Worm (Caenorhabditis elegans) whole organism, L3 larva: ENCODE data around the gene T08B6.9.

Experiments used
- R02D3.7 ChIP-seq: fragments of 150-350 bp; optimal IDR thresholded peaks from 2 replicates; lab custom pipeline; 2014; ENCODE audit warnings: missing biosample characterization, missing genetic modification characterization
- ZK546.5 ChIP-seq: sonication (generic microtip); optimal IDR thresholded peaks from 2 replicates; lab custom pipeline; 2017; ENCODE audit warnings: missing biosample characterization, missing genetic modification characterization
- aly-2 ChIP-seq: fragments of 150-350 bp; optimal IDR thresholded peaks from 2 replicates; lab custom pipeline; 2014; ENCODE audit warnings: missing biosample characterization, missing genetic modification characterization
- ama-1 ChIP-seq: fragments of 150-350 bp; optimal IDR thresholded peaks from 2 replicates; lab custom pipeline; 2018
- ceh-16 ChIP-seq: sonication (generic microtip); optimal IDR thresholded peaks from 2 replicates; lab custom pipeline; 2017; ENCODE audit warnings: missing biosample characterization, missing genetic modification characterization
- ceh-28 ChIP-seq: fragments of 150-350 bp; optimal IDR thresholded peaks from 2 replicates; lab custom pipeline; 2014; ENCODE audit warnings: missing biosample characterization, missing genetic modification reagents, missing genetic modification characterization
- ceh-82 ChIP-seq: fragments of 150-350 bp; optimal IDR thresholded peaks from 2 replicates; lab custom pipeline; 2014; ENCODE audit warnings: missing biosample characterization, missing genetic modification characterization
- daf-12 ChIP-seq: fragments of 150-350 bp; optimal IDR thresholded peaks from 2 replicates; lab custom pipeline; 2014; ENCODE audit warnings: missing biosample characterization, missing genetic modification reagents, missing genetic modification characterization
- elt-1 ChIP-seq: fragments of 150-350 bp; optimal IDR thresholded peaks from 2 replicates; lab custom pipeline; 2014; ENCODE audit warnings: missing biosample characterization, missing genetic modification characterization
- elt-2 ChIP-seq: sonication (generic microtip); optimal IDR thresholded peaks from 2 replicates; lab custom pipeline; 2016; ENCODE audit warnings: missing genetic modification reagents, mild to moderate bottlenecking, missing genetic modification characterization, missing compliant biosample characterization
- elt-3 ChIP-seq, 3 experiments: fragments of 150-350 bp in 1 of 3; sonication (generic microtip) in 2 of 3; optimal IDR thresholded peaks; 2 replicates in 2 of 3; 4 replicates in 1 of 3; lab custom pipeline; 2014 to 2017; ENCODE audit warnings: missing biosample characterization in 3 of 3, missing genetic modification characterization in 3 of 3
- eor-1 ChIP-seq, 2 experiments: fragments of 150-350 bp; optimal IDR thresholded peaks; 2 replicates each; lab custom pipeline; 2014 to 2018; ENCODE audit warnings: missing biosample characterization in 2 of 2, missing genetic modification characterization in 2 of 2
- fkh-10 ChIP-seq: sonication (generic microtip); optimal IDR thresholded peaks from 2 replicates; lab custom pipeline; 2017; ENCODE audit warnings: missing biosample characterization, missing genetic modification reagents, missing genetic modification characterization
- fkh-2 ChIP-seq: fragments of 150-350 bp; optimal IDR thresholded peaks from 2 replicates; lab custom pipeline; 2014; ENCODE audit warnings: missing biosample characterization, missing genetic modification reagents, missing genetic modification characterization
- fos-1 ChIP-seq: fragments of 150-350 bp; optimal IDR thresholded peaks from 2 replicates; lab custom pipeline; 2014; ENCODE audit warnings: missing biosample characterization, missing genetic modification characterization
- hmg-11 ChIP-seq: sonication (generic microtip); optimal IDR thresholded peaks from 2 replicates; lab custom pipeline; 2016; ENCODE audit warnings: missing genetic modification characterization, missing compliant biosample characterization
- lin-15B ChIP-seq: fragments of 150-350 bp; optimal IDR thresholded peaks from 2 replicates; lab custom pipeline; 2014; ENCODE audit warnings: missing biosample characterization, missing genetic modification characterization
- lin-39 ChIP-seq: fragments of 150-350 bp; optimal IDR thresholded peaks from 2 replicates; lab custom pipeline; 2018; ENCODE audit warnings: missing biosample characterization, missing genetic modification reagents, missing genetic modification characterization
- lsy-12 ChIP-seq: sonication (generic microtip); optimal IDR thresholded peaks from 2 replicates; lab custom pipeline; 2016; ENCODE audit warnings: mild to moderate bottlenecking, missing genetic modification characterization, missing compliant biosample characterization
- mdl-1 ChIP-seq: fragments of 150-350 bp; optimal IDR thresholded peaks from 2 replicates; lab custom pipeline; 2014; ENCODE audit warnings: missing biosample characterization, missing genetic modification characterization
- nfya-1 ChIP-seq: sonication (generic microtip); optimal IDR thresholded peaks from 2 replicates; lab custom pipeline; 2017; ENCODE audit warnings: missing genetic modification characterization, mild to moderate bottlenecking, missing compliant biosample characterization, antibody characterized with exemption, moderate library complexity; ENCODE audit not compliant: insufficient read depth
- nhr-11 ChIP-seq: fragments of 150-350 bp; optimal IDR thresholded peaks from 2 replicates; lab custom pipeline; 2014; ENCODE audit warnings: missing biosample characterization, missing genetic modification characterization
- nhr-12 ChIP-seq: fragments of 150-350 bp; optimal IDR thresholded peaks from 2 replicates; lab custom pipeline; 2014; ENCODE audit warnings: missing biosample characterization, missing genetic modification characterization
- nhr-23 ChIP-seq: fragments of 150-350 bp; optimal IDR thresholded peaks from 2 replicates; lab custom pipeline; 2014; ENCODE audit warnings: missing biosample characterization, missing genetic modification reagents, missing genetic modification characterization
- nhr-237 ChIP-seq: fragments of 150-350 bp; optimal IDR thresholded peaks from 2 replicates; lab custom pipeline; 2014; ENCODE audit warnings: missing biosample characterization, missing genetic modification characterization
- nhr-25 ChIP-seq: sonication (generic microtip); optimal IDR thresholded peaks from 2 replicates; lab custom pipeline; 2017; ENCODE audit warnings: missing biosample characterization, missing genetic modification characterization
- nhr-28 ChIP-seq: fragments of 150-350 bp; optimal IDR thresholded peaks from 2 replicates; lab custom pipeline; 2014; ENCODE audit warnings: missing biosample characterization, missing genetic modification characterization
- nhr-43 ChIP-seq: sonication (generic microtip); optimal IDR thresholded peaks from 2 replicates; lab custom pipeline; 2016; ENCODE audit warnings: mild to moderate bottlenecking, missing genetic modification characterization, missing compliant biosample characterization; ENCODE audit not compliant: poor library complexity, severe bottlenecking
- nhr-67 ChIP-seq: fragments of 150-350 bp; optimal IDR thresholded peaks from 2 replicates; lab custom pipeline; 2014; ENCODE audit warnings: missing biosample characterization, missing genetic modification characterization
- pha-4 ChIP-seq: fragments of 150-350 bp; optimal IDR thresholded peaks from 2 replicates; lab custom pipeline; 2014; ENCODE audit warnings: missing biosample characterization, missing genetic modification reagents, missing genetic modification characterization
- pqm-1 ChIP-seq: fragments of 150-350 bp; optimal IDR thresholded peaks from 2 replicates; lab custom pipeline; 2017; ENCODE audit warnings: missing biosample characterization, missing genetic modification characterization, inconsistent platforms
- skn-1 ChIP-seq: fragments of 150-350 bp; optimal IDR thresholded peaks from 2 replicates; lab custom pipeline; 2014; ENCODE audit warnings: missing biosample characterization, missing genetic modification characterization
- snpc-4 ChIP-seq: fragments of 150-350 bp; optimal IDR thresholded peaks from 2 replicates; lab custom pipeline; 2014; ENCODE audit warnings: missing biosample characterization, missing genetic modification characterization
- unc-39 ChIP-seq: sonication (generic microtip); optimal IDR thresholded peaks from 4 replicates; lab custom pipeline; 2017; ENCODE audit warnings: missing biosample characterization, missing genetic modification characterization
- unc-62 ChIP-seq: fragments of 150-350 bp; sonication (generic microtip); optimal IDR thresholded peaks from 4 replicates; lab custom pipeline; 2014; ENCODE audit warnings: missing biosample characterization, missing genetic modification reagents, missing genetic modification characterization
- zag-1 ChIP-seq: fragments of 150-350 bp; optimal IDR thresholded peaks from 2 replicates; lab custom pipeline; 2014; ENCODE audit warnings: missing biosample characterization, missing genetic modification characterization
- ztf-11 ChIP-seq: fragments of 150-350 bp; optimal IDR thresholded peaks from 2 replicates; lab custom pipeline; 2014; ENCODE audit warnings: missing biosample characterization, missing genetic modification characterization
- ztf-4 ChIP-seq: fragments of 150-350 bp; optimal IDR thresholded peaks from 2 replicates; lab custom pipeline; 2014; ENCODE audit warnings: missing biosample characterization, missing genetic modification characterization

The T08B6.9 gene

DNA sequence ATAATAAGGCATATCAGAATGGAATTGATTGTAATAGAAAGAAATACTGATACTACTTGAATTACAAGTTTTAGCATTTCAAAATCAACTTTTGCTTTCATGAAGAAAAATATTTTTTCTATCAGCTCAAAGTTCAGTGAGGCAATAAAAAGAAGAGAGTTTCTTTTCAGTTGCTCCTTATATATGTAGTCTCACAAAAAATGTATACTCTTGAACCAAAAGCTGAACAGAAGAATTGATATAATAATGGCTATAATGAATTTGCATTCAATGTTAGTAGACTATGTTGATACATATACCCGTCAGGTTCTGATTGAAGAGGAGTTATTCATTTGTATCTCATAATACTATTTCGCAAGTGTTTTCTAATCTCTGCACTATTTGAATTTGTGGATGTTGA is 16.0 kb upstream of the T08B6.9 start, which contains the start of gene str-174:
str-174 (minus strand) TSS at position 101 of the 400 bp plus-strand sequence.
- no peak for TF ChIP-seq nhr-28 (tag; lab: Kevin White, UChicago)
- no peak for TF ChIP-seq hmg-11 (tag; lab: Kevin White, UChicago)
- TF ChIP-seq skn-1 (tag; lab: Kevin White, UChicago): no peak
- TF ChIP-seq pqm-1 (tag; lab: Kevin White, UChicago): no peak
- no peak for TF ChIP-seq ZK546.5 (tag; lab: Kevin White, UChicago)
- TF ChIP-seq aly-2 (tag; lab: Kevin White, UChicago): no peak
- no peak for TF ChIP-seq nfya-1 (tag; lab: Kevin White, UChicago)
- no peak for TF ChIP-seq nhr-43 (tag; lab: Kevin White, UChicago)
- TF ChIP-seq fkh-2 (tag; lab: Kevin White, UChicago): no peak
- no peak for TF ChIP-seq ceh-82 (tag; lab: Kevin White, UChicago)
- no peak for TF ChIP-seq fos-1 (tag; lab: Kevin White, UChicago)
- no peak for TF ChIP-seq ama-1 (lab: Kevin White, UChicago)
- TF ChIP-seq pha-4 (tag; lab: Kevin White, UChicago): no peak
- TF ChIP-seq nhr-11 (tag; lab: Kevin White, UChicago): no peak
- TF ChIP-seq daf-12 (tag; lab: Kevin White, UChicago): no peak
- no peak for TF ChIP-seq elt-1 (tag; lab: Kevin White, UChicago)
- no peak for TF ChIP-seq lin-39
- no peak for TF ChIP-seq nhr-67 (tag; lab: Kevin White, UChicago)

DNA sequence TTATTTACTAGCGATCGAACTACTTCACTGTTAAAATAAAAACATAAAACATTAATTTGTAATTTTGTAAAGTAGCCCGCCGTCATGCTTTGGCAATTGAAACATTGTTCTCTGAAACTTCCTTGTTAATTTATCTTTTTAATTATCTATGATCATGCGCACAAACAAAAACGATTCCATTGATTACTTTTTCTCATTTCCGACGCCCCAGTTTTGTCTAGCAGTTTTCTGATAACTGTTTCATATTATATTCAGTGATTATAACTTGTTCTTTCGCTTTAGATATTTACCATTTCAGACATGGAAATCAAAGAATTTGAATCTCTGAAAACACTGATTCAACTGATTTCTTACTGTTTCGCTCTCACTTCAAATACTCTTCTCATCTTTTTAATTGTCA is 13.5 kb upstream of the T08B6.9 start, which contains the start of gene str-170:
str-170 (plus strand) TSS at position 301 of the 400 bp plus-strand sequence.
- no peak for TF ChIP-seq nfya-1 (tag; lab: Kevin White, UChicago)
- no peak for TF ChIP-seq hmg-11 (tag; lab: Kevin White, UChicago)
- TF ChIP-seq nhr-12 (tag; lab: Kevin White, UChicago): no peak
- TF ChIP-seq ztf-11 (tag; lab: Kevin White, UChicago): no peak
- TF ChIP-seq pqm-1 (tag; lab: Kevin White, UChicago): no peak
- TF ChIP-seq zag-1 (tag; lab: Kevin White, UChicago): no peak
- TF ChIP-seq aly-2 (tag; lab: Kevin White, UChicago): no peak

DNA sequence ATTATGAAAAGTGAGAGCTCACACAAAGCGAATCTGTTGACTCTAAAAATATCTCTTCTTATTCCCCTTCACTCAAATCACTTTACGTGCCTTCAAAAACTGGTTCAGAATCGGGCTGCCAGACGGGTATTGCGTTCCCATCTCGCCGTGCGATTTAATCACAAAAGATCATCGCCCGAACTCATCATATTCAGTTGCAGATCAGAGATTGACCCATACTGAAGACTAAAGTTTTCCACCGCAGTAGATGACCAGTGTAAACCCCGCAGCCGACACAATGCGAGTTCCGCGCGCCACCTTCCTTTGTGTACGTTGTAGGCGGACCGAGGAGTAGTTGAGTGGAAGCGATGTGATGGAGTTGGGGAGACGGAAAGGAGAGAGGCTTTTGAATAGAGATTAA is 10.0 kb upstream of the T08B6.9 start:
- TF ChIP-seq nfya-1 (tag; lab: Kevin White, UChicago): peak; percentile 70
- TF ChIP-seq unc-62: peak; percentile 68
- TF ChIP-seq nhr-25 (tag; lab: Kevin White, UChicago): peak; percentile 83
- TF ChIP-seq lin-39: peak; percentile 7
- no peak for TF ChIP-seq nhr-237 (tag; lab: Kevin White, UChicago)
- TF ChIP-seq aly-2 (tag; lab: Kevin White, UChicago): no peak
- no peak for TF ChIP-seq ZK546.5 (tag; lab: Kevin White, UChicago)
- peak; percentile 88 for TF ChIP-seq ama-1 (lab: Kevin White, UChicago)
- no peak for TF ChIP-seq lsy-12
- peak; percentile 43 for TF ChIP-seq lin-15B
- TF ChIP-seq nhr-43 (tag; lab: Kevin White, UChicago): peak; percentile 80
- TF ChIP-seq fkh-10 (GFP tag; lab: Kevin White, UChicago): no peak
- TF ChIP-seq ceh-28: no peak
- peak in 1 of 3 experiments; percentile 49 for TF ChIP-seq elt-3 (tag; optimal IDR thresholded peaks at IDR 0.05; lab: Kevin White, UChicago)
- TF ChIP-seq nhr-12 (tag; lab: Kevin White, UChicago): no peak
- peak; percentile 9 for TF ChIP-seq pqm-1 (tag; lab: Kevin White, UChicago)
- TF ChIP-seq elt-1 (tag; lab: Kevin White, UChicago): peak; percentile 60
- no peak for TF ChIP-seq skn-1 (tag; lab: Kevin White, UChicago)
- no peak for TF ChIP-seq elt-2 (tag; lab: Kevin White, UChicago)
- peak; percentile 64 for TF ChIP-seq nhr-23 (tag; lab: Kevin White, UChicago)
- TF ChIP-seq ztf-4 (tag; lab: Kevin White, UChicago): no peak
- TF ChIP-seq ceh-82 (tag; lab: Kevin White, UChicago): no peak
- TF ChIP-seq snpc-4 (tag; lab: Kevin White, UChicago): peak; percentile 98
- no peak for TF ChIP-seq unc-39 (tag; lab: Kevin White, UChicago)
- no peak for TF ChIP-seq fkh-2 (tag; lab: Kevin White, UChicago)
- peak; percentile 46 for TF ChIP-seq R02D3.7

DNA sequence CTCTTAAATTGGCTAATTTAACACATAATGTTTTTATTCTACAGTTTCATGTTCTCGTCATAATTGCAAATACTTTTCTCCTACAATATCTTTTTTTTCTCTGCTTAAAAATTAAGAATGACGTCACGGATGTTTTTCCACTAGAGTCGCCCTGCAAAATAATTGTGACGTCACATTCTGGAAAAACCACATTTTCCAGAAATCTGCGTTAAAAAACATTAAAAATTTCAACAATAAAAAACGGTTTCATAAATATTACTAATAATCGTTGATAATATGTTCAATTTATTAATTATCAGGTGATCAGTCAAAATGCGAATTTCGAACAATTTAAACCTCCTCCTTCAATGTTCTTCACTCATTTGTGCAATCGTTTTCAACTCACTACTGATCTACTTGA is 6.7 kb upstream of the T08B6.9 start, which contains the start of gene str-166:
str-166 (plus strand) TSS at position 301 of the 400 bp plus-strand sequence.
- no peak for TF ChIP-seq daf-12 (tag; lab: Kevin White, UChicago)
- TF ChIP-seq eor-1 (tag; optimal IDR thresholded peaks at IDR 0.05; lab: Kevin White, UChicago): no peak
- TF ChIP-seq nhr-11 (tag; lab: Kevin White, UChicago): no peak
- TF ChIP-seq ceh-16 (tag; lab: Kevin White, UChicago): no peak
- TF ChIP-seq ztf-11 (tag; lab: Kevin White, UChicago): no peak
- TF ChIP-seq nhr-237 (tag; lab: Kevin White, UChicago): no peak
- TF ChIP-seq ZK546.5 (tag; lab: Kevin White, UChicago): no peak
- no peak for TF ChIP-seq mdl-1
- TF ChIP-seq zag-1 (tag; lab: Kevin White, UChicago): no peak
- TF ChIP-seq aly-2 (tag; lab: Kevin White, UChicago): no peak
- no peak for TF ChIP-seq lin-39
- TF ChIP-seq ceh-82 (tag; lab: Kevin White, UChicago): no peak
- no peak for TF ChIP-seq fos-1 (tag; lab: Kevin White, UChicago)
